In the genomic region with DNA sequence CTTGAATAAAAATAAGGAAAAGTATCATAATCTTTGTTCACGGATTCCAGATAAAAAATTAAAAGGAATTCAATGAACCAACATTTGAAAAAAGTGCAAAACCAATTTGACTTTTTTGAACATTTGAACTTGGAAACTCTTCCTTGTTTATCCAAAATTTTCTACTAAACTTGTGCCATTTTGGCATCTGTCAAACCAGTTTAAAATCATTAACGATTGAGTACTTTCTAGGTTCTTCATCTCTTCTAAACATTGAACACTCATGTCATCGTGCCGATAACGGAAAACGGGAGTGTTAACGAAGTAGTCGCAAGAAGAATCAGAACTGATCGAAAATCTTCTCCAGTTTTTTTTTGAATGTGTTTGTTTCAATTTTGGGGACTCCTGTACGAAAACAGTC, we compare ENCODE assay signal across 4 worm cellular contexts.
A peak's percentile ranks its signal among the peaks of the same experiment; 100 is the strongest.
TF ChIP-seq lines count a peak whose summit lies in the region.

No protein-coding gene starts in this region.

TF ChIP-seq in whole organism, L1 larva, 84 proteins besides CTCF, POLR2A, EP300 and RAD21 (continues in another document):
- no peak for TF ChIP-seq isw-1 (GFP tag; IDR thresholded peaks at IDR 0.05; lab: Robert Waterston, UW)
- TF ChIP-seq lin-35 (GFP tag; optimal IDR thresholded peaks at IDR 0.05; lab: Kevin White, UChicago) = peak in 1 of 2 experiments; percentile 24
- TF ChIP-seq hlh-17 (GFP tag; optimal IDR thresholded peaks at IDR 0.05; lab: Kevin White, UChicago; ENCODE audit: borderline replicate concordance) = no peak
- no peak for TF ChIP-seq ets-5 (GFP tag; IDR thresholded peaks at IDR 0.05; lab: Robert Waterston, UW)
- peak; percentile 32 for TF ChIP-seq nhr-71 (tag; optimal IDR thresholded peaks at IDR 0.05; lab: Kevin White, UChicago)
- TF ChIP-seq sup-37 (GFP tag; optimal IDR thresholded peaks at IDR 0.05; lab: Kevin White, UChicago) = no peak
- TF ChIP-seq mdl-1 (tag; optimal IDR thresholded peaks at IDR 0.05; lab: Kevin White, UChicago) = no peak
- no peak for TF ChIP-seq ceh-90 (tag; optimal IDR thresholded peaks at IDR 0.05; lab: Kevin White, UChicago)
- no peak for TF ChIP-seq efl-3 (GFP tag; optimal IDR thresholded peaks at IDR 0.05; lab: Kevin White, UChicago)
- TF ChIP-seq vab-15 (tag; optimal IDR thresholded peaks at IDR 0.05; lab: Kevin White, UChicago) = no peak
- TF ChIP-seq ces-1 (GFP tag; optimal IDR thresholded peaks at IDR 0.05; lab: Kevin White, UChicago) = no peak
- no peak for TF ChIP-seq egl-13 (tag; optimal IDR thresholded peaks at IDR 0.05; lab: Kevin White, UChicago)
- peak; percentile 53 for TF ChIP-seq grh-1 (GFP tag; IDR thresholded peaks at IDR 0.05; lab: Robert Waterston, UW)
- TF ChIP-seq blmp-1 (tag; optimal IDR thresholded peaks at IDR 0.05; lab: Kevin White, UChicago) = peak; percentile 47
- no peak for TF ChIP-seq fkh-4 (tag; optimal IDR thresholded peaks at IDR 0.05; lab: Kevin White, UChicago; ENCODE audit: borderline replicate concordance)
- no peak for TF ChIP-seq snpc-4 (tag; optimal IDR thresholded peaks at IDR 0.05; lab: Kevin White, UChicago)
- 0 out of 2 replicates have a peak, but pooled peaks have one; percentile 23 for TF ChIP-seq nhr-19 (GFP tag; conservative IDR thresholded peaks at IDR 0.05; lab: Robert Waterston, UW)
- TF ChIP-seq nhr-76 (tag; optimal IDR thresholded peaks at IDR 0.05; lab: Kevin White, UChicago) = no peak
- TF ChIP-seq fkh-10 (GFP tag; optimal IDR thresholded peaks at IDR 0.05; lab: Kevin White, UChicago) = no peak
- TF ChIP-seq pag-3 (tag; optimal IDR thresholded peaks at IDR 0.05; lab: Kevin White, UChicago; ENCODE audit: borderline replicate concordance, insufficient read depth) = no peak
- no peak for TF ChIP-seq sox-4 (tag; optimal IDR thresholded peaks at IDR 0.05; lab: Kevin White, UChicago)

TF ChIP-seq in whole organism, L2 larva, 48 proteins besides CTCF, POLR2A, EP300 and RAD21:
- TF ChIP-seq mdl-1 (tag; optimal IDR thresholded peaks at IDR 0.05; lab: Kevin White, UChicago) = no peak
- TF ChIP-seq sma-3 (GFP tag; optimal IDR thresholded peaks at IDR 0.05; lab: Kevin White, UChicago) = peak; percentile 17
- TF ChIP-seq elt-3 (tag; optimal IDR thresholded peaks at IDR 0.05; lab: Kevin White, UChicago) = no peak
- TF ChIP-seq ceh-16 (tag; optimal IDR thresholded peaks at IDR 0.05; lab: Kevin White, UChicago) = no peak
- no peak for TF ChIP-seq fos-1 (tag; optimal IDR thresholded peaks at IDR 0.05; lab: Kevin White, UChicago)
- TF ChIP-seq gmeb-1 (tag; optimal IDR thresholded peaks at IDR 0.05; lab: Kevin White, UChicago) = no peak
- TF ChIP-seq aly-2 (tag; optimal IDR thresholded peaks at IDR 0.05; lab: Kevin White, UChicago) = no peak
- TF ChIP-seq mbf-1 (tag; optimal IDR thresholded peaks at IDR 0.05; lab: Kevin White, UChicago) = no peak
- TF ChIP-seq F13H6.1 (tag; optimal IDR thresholded peaks at IDR 0.05; lab: Kevin White, UChicago) = no peak
- TF ChIP-seq nhr-11 (tag; optimal IDR thresholded peaks at IDR 0.05; lab: Kevin White, UChicago) = no peak
- TF ChIP-seq sma-9 (GFP tag; optimal IDR thresholded peaks at IDR 0.05; lab: Kevin White, UChicago) = peak; percentile 68
- no peak for TF ChIP-seq sma-9 (tag; optimal IDR thresholded peaks at IDR 0.05; lab: Kevin White, UChicago)
- TF ChIP-seq lin-39 (tag; optimal IDR thresholded peaks at IDR 0.05; lab: Kevin White, UChicago) = no peak

TF ChIP-seq in whole organism, L3 larva, 47 proteins besides CTCF, POLR2A, EP300 and RAD21:
- TF ChIP-seq lsy-12 (tag; optimal IDR thresholded peaks at IDR 0.05; lab: Kevin White, UChicago) (no peak), nhr-23 (tag; optimal IDR thresholded peaks at IDR 0.05; lab: Kevin White, UChicago) (peak; percentile 37), nhr-25 (tag; optimal IDR thresholded peaks at IDR 0.05; lab: Kevin White, UChicago) (peak; percentile 12), elt-3 (tag; optimal IDR thresholded peaks at IDR 0.05; lab: Kevin White, UChicago) (no peak), ztf-11 (tag; optimal IDR thresholded peaks at IDR 0.05; lab: Kevin White, UChicago) (no peak), nhr-43 (tag; optimal IDR thresholded peaks at IDR 0.05; lab: Kevin White, UChicago; ENCODE audit: poor library complexity, severe bottlenecking) (peak; percentile 11)

TF ChIP-seq in whole organism, L4 larva, 104 proteins besides CTCF, POLR2A, EP300 and RAD21:
- TF ChIP-seq ztf-11 (tag; optimal IDR thresholded peaks at IDR 0.05; lab: Kevin White, UChicago) = no peak
- no peak for TF ChIP-seq aha-1 (tag; lab: Kevin White, UChicago)
- peak in 1 of 2 experiments; percentile 24 for TF ChIP-seq mdl-1 (tag; optimal IDR thresholded peaks at IDR 0.05; lab: Kevin White, UChicago)
- no peak for TF ChIP-seq ceh-44 (GFP tag; IDR thresholded peaks at IDR 0.05; lab: Robert Waterston, UW)
- no peak for TF ChIP-seq F49E8.2 (tag; optimal IDR thresholded peaks at IDR 0.05; lab: Kevin White, UChicago; ENCODE audit: borderline replicate concordance)
- TF ChIP-seq arid-1 (GFP tag; conservative IDR thresholded peaks at IDR 0.05; lab: Robert Waterston, UW) = no peak
- TF ChIP-seq dmd-6 (GFP tag; IDR thresholded peaks at IDR 0.05; lab: Robert Waterston, UW) = 0 out of 2 replicates have a peak, but pooled peaks have one; percentile 30
- no peak for TF ChIP-seq zfp-2 (tag; optimal IDR thresholded peaks at IDR 0.05; lab: Kevin White, UChicago)
- TF ChIP-seq nhr-42 (GFP tag; IDR thresholded peaks at IDR 0.05; lab: Robert Waterston, UW) = no peak
- TF ChIP-seq nhr-28 (tag; optimal IDR thresholded peaks at IDR 0.05; lab: Kevin White, UChicago) = peak; percentile 48

Comparison
In these comparisons a context has a peak if more than half of its experiments do, and no peak if none do; other contexts are left out.
1. Of the 29 proteins assayed by ChIP-seq in both whole organism, L4 larva and whole organism, L1 larva: peak only in whole organism, L4 larva: nhr-28; only in whole organism, L1 larva: none; in both: none; in neither: 27; mixed calls (peak in some experiments, not most) for 1.